Worm (Caenorhabditis elegans): Measurements from ENCODE around the gene D2096.5.
"Not testable (repeated sequence)": the region's sequence is repeated elsewhere in the genome, so short reads cannot be mapped to it uniquely, and the experiment has no call there.

Gene D2096.5

ce11 chrIV:8359716-8360407 lies at the start of gene D2096.5:
TSS of gene D2096.5 (minus strand) at chrIV:8359766.
- TF ChIP-seq klf-2 (GFP tag; conservative IDR thresholded peaks at IDR 0.05), result no peak
- no peak for TF ChIP-seq flt-1 (GFP tag; IDR thresholded peaks at IDR 0.05)
- no peak for TF ChIP-seq med-1 (GFP tag; optimal IDR thresholded peaks at IDR 0.05; ENCODE audit: insufficient read depth)
- TF ChIP-seq T22C8.4 (GFP tag; IDR thresholded peaks at IDR 0.05), result no peak
- TF ChIP-seq cog-1 (tag; optimal IDR thresholded peaks at IDR 0.05), result no peak
- TF ChIP-seq ref-1 (GFP tag; conservative IDR thresholded peaks at IDR 0.05), result no peak
- no peak for TF ChIP-seq ztf-29 (GFP tag; IDR thresholded peaks at IDR 0.05)
- no peak for TF ChIP-seq tab-1 (GFP tag; IDR thresholded peaks at IDR 0.05)
- no peak for TF ChIP-seq ztf-23 (GFP tag; IDR thresholded peaks at IDR 0.05)

DNA sequence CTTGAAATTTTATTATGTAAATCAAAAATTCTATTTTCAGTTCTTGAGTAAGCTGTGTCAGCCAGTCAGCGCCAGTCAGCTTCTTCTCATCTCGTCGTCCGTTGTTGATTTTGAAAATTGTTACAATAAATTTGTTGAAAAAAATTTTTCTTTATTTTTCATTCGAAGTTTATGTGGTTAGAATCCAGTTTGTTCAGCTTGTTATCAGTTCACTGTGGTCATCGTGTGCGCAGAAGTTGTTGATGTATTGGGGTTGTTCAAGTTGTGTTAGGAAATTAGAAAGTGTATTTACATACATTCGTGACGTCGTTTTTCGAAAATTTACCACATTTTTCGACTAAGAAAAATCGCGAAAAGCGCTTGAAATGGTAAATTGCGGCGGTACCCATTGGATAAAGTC lies 38.2 kb upstream of the D2096.5 start:
- no peak for TF ChIP-seq cog-1 (tag; optimal IDR thresholded peaks at IDR 0.05)
- TF ChIP-seq tab-1 (GFP tag; IDR thresholded peaks at IDR 0.05), result no peak
- no peak for TF ChIP-seq flt-1 (GFP tag; IDR thresholded peaks at IDR 0.05)
- no peak for TF ChIP-seq klf-2 (GFP tag; conservative IDR thresholded peaks at IDR 0.05)
- TF ChIP-seq med-1 (GFP tag; optimal IDR thresholded peaks at IDR 0.05; ENCODE audit: insufficient read depth), result no peak
- no peak for TF ChIP-seq ref-1 (GFP tag; conservative IDR thresholded peaks at IDR 0.05)
- no peak for TF ChIP-seq ztf-29 (GFP tag; IDR thresholded peaks at IDR 0.05)
- no peak for TF ChIP-seq T22C8.4 (GFP tag; IDR thresholded peaks at IDR 0.05)
- no peak for TF ChIP-seq ztf-23 (GFP tag; IDR thresholded peaks at IDR 0.05)

- TF ChIP-seq klf-2 (GFP tag; conservative IDR thresholded peaks at IDR 0.05) (no peak), cog-1 (tag; optimal IDR thresholded peaks at IDR 0.05) (no peak), med-1 (GFP tag; optimal IDR thresholded peaks at IDR 0.05; ENCODE audit: insufficient read depth) (no peak), ztf-29 (GFP tag; IDR thresholded peaks at IDR 0.05) (no peak), ztf-23 (GFP tag; IDR thresholded peaks at IDR 0.05) (no peak), flt-1 (GFP tag; IDR thresholded peaks at IDR 0.05) (no peak), T22C8.4 (GFP tag; IDR thresholded peaks at IDR 0.05) (no peak), ref-1 (GFP tag; conservative IDR thresholded peaks at IDR 0.05) (no peak), tab-1 (GFP tag; IDR thresholded peaks at IDR 0.05) (no peak)
Measured at ce11 chrIV:8396348-8396747, 36.8 kb upstream of the D2096.5 start, which contains the start of gene timm-17B.2. TSS of gene timm-17B.2 (plus strand) at chrIV:8396648.

DNA sequence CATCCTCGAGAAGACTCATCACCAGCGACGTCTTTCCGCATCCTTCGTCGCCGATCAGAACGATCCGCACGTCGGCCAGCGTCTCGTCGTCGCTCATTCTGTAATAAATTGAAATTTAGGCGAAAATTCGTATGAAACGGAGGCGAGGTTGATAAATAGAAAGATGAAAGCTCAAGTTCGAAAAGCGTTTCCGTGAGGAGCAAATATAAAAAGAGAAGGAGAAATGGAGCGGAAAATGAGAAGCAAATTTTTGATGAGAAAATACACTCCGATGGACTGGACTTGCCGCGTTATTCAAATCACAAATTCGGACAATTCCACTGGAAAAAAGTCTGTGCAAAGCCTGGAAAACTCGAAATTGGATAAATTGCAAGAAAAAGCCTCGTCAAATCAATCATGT lies 34.5 kb upstream of the D2096.5 start, which contains the start of gene D2096.11:
Gene D2096.11 (minus strand): TSS at position 101 of the 400 bp plus-strand sequence.
- TF ChIP-seq med-1 (GFP tag; optimal IDR thresholded peaks at IDR 0.05; ENCODE audit: insufficient read depth) (no peak), tab-1 (GFP tag; IDR thresholded peaks at IDR 0.05) (no peak), klf-2 (GFP tag; conservative IDR thresholded peaks at IDR 0.05) (no peak), flt-1 (GFP tag; IDR thresholded peaks at IDR 0.05) (no peak), ztf-29 (GFP tag; IDR thresholded peaks at IDR 0.05) (no peak), cog-1 (tag; optimal IDR thresholded peaks at IDR 0.05) (no peak), T22C8.4 (GFP tag; IDR thresholded peaks at IDR 0.05) (no peak), ztf-23 (GFP tag; IDR thresholded peaks at IDR 0.05) (no peak), ref-1 (GFP tag; conservative IDR thresholded peaks at IDR 0.05) (no peak)

ce11 chrIV:8389139-8389538 lies 29.6 kb upstream of the D2096.5 start, which contains the start of gene D2096.10:
TSS of gene D2096.10 (minus strand) at chrIV:8389239.
- TF ChIP-seq T22C8.4 (GFP tag; IDR thresholded peaks at IDR 0.05); ztf-29 (GFP tag; IDR thresholded peaks at IDR 0.05); med-1 (GFP tag; optimal IDR thresholded peaks at IDR 0.05; ENCODE audit: insufficient read depth): not testable (repeated sequence)

- no peak for TF ChIP-seq cog-1 (tag; optimal IDR thresholded peaks at IDR 0.05)
- TF ChIP-seq klf-2 (GFP tag; conservative IDR thresholded peaks at IDR 0.05), result no peak
- TF ChIP-seq ztf-29 (GFP tag; IDR thresholded peaks at IDR 0.05), result no peak
- no peak for TF ChIP-seq flt-1 (GFP tag; IDR thresholded peaks at IDR 0.05)
- no peak for TF ChIP-seq ztf-23 (GFP tag; IDR thresholded peaks at IDR 0.05)
- no peak for TF ChIP-seq med-1 (GFP tag; optimal IDR thresholded peaks at IDR 0.05; ENCODE audit: insufficient read depth)
- no peak for TF ChIP-seq tab-1 (GFP tag; IDR thresholded peaks at IDR 0.05)
- no peak for TF ChIP-seq ref-1 (GFP tag; conservative IDR thresholded peaks at IDR 0.05)
- no peak for TF ChIP-seq T22C8.4 (GFP tag; IDR thresholded peaks at IDR 0.05)
Measured at ce11 chrIV:8385662-8386061, 26.1 kb upstream of the D2096.5 start.

ce11 chrIV:8384737-8385136 lies 25.2 kb upstream of the D2096.5 start:
- TF ChIP-seq cog-1 (tag; optimal IDR thresholded peaks at IDR 0.05) (no peak), klf-2 (GFP tag; conservative IDR thresholded peaks at IDR 0.05) (no peak), ref-1 (GFP tag; conservative IDR thresholded peaks at IDR 0.05) (no peak), ztf-23 (GFP tag; IDR thresholded peaks at IDR 0.05) (no peak), tab-1 (GFP tag; IDR thresholded peaks at IDR 0.05) (no peak), ztf-29 (GFP tag; IDR thresholded peaks at IDR 0.05) (no peak), med-1 (GFP tag; optimal IDR thresholded peaks at IDR 0.05; ENCODE audit: insufficient read depth) (no peak), flt-1 (GFP tag; IDR thresholded peaks at IDR 0.05) (no peak), T22C8.4 (GFP tag; IDR thresholded peaks at IDR 0.05) (no peak)

ce11 chrIV:8382695-8383094 lies 23.1 kb upstream of the D2096.5 start, which contains the start of gene D2096.9:
TSS of gene D2096.9 (minus strand) at chrIV:8382795.
- TF ChIP-seq ztf-29 (GFP tag; IDR thresholded peaks at IDR 0.05) (no peak), cog-1 (tag; optimal IDR thresholded peaks at IDR 0.05) (no peak), ref-1 (GFP tag; conservative IDR thresholded peaks at IDR 0.05) (no peak), ztf-23 (GFP tag; IDR thresholded peaks at IDR 0.05) (no peak), flt-1 (GFP tag; IDR thresholded peaks at IDR 0.05) (no peak), klf-2 (GFP tag; conservative IDR thresholded peaks at IDR 0.05) (no peak), tab-1 (GFP tag; IDR thresholded peaks at IDR 0.05) (no peak), med-1 (GFP tag; optimal IDR thresholded peaks at IDR 0.05; ENCODE audit: insufficient read depth) (no peak), T22C8.4 (GFP tag; IDR thresholded peaks at IDR 0.05) (no peak)

ce11 chrIV:8380266-8380850 lies 20.8 kb upstream of the D2096.5 start:
- no peak for TF ChIP-seq ref-1 (GFP tag; conservative IDR thresholded peaks at IDR 0.05)
- no peak for TF ChIP-seq cog-1 (tag; optimal IDR thresholded peaks at IDR 0.05)
- no peak for TF ChIP-seq ztf-23 (GFP tag; IDR thresholded peaks at IDR 0.05)
- TF ChIP-seq ztf-29 (GFP tag; IDR thresholded peaks at IDR 0.05), result no peak
- no peak for TF ChIP-seq med-1 (GFP tag; optimal IDR thresholded peaks at IDR 0.05; ENCODE audit: insufficient read depth)
- TF ChIP-seq tab-1 (GFP tag; IDR thresholded peaks at IDR 0.05), result no peak
- TF ChIP-seq T22C8.4 (GFP tag; IDR thresholded peaks at IDR 0.05), result no peak
- TF ChIP-seq klf-2 (GFP tag; conservative IDR thresholded peaks at IDR 0.05), result no peak
- no peak for TF ChIP-seq flt-1 (GFP tag; IDR thresholded peaks at IDR 0.05)

All from whole organism, midembryonic.